Fruit fly (Drosophila melanogaster) whole organism, pupa: ENCODE measurements around the gene BicD.

Experiments used
- CG12605 ChIP-seq: fragments of 200-800 bp; sonication (Bioruptor generic); IDR thresholded peaks from 2 replicates; pipeline ENCODE4 v1.3.6; 2022; ENCODE audit warnings: missing biosample characterization, missing genetic modification characterization
- CG15710 ChIP-seq: fragments of 200-800 bp; sonication (Bioruptor generic); optimal IDR thresholded peaks from 2 replicates; lab custom pipeline; 2018; ENCODE audit warnings: missing biosample characterization, mild to moderate bottlenecking, missing genetic modification characterization, moderate library complexity
- Snoo ChIP-seq: fragments of 200-800 bp; sonication (Bioruptor generic); optimal IDR thresholded peaks from 3 replicates; lab custom pipeline; 2017; ENCODE audit warnings: missing biosample characterization, mild to moderate bottlenecking, missing genetic modification characterization, inconsistent platforms

dm6 chr2L:17471524-17471923, 1.5 kb downstream of the BicD start, which contains the start of gene Sgt:
- TF ChIP-seq CG12605 (GFP tag; lab: Robert Waterston, UW) (no peak), CG15710 (tag; lab: Kevin White, UChicago) (no peak), Snoo (no peak)
